Worm (Caenorhabditis elegans): ENCODE results near the gene C53D6.4.

ce11 chrIV:9037063-9037462 is 16.3 kb upstream of the C53D6.4 start, which contains the start of gene C53D6.7:
- no peak for TF ChIP-seq nhr-11 (tag; optimal IDR thresholded peaks at IDR 0.05)
- TF ChIP-seq lin-13 (GFP tag; optimal IDR thresholded peaks at IDR 0.05), result no peak
- TF ChIP-seq Y55F3AM.14 (GFP tag; optimal IDR thresholded peaks at IDR 0.05), result no peak
- TF ChIP-seq blmp-1 (tag; optimal IDR thresholded peaks at IDR 0.05; ENCODE audit: insufficient read depth), result no peak
- no peak for TF ChIP-seq fos-1 (tag; optimal IDR thresholded peaks at IDR 0.05)
- TF ChIP-seq lin-39 (tag; optimal IDR thresholded peaks at IDR 0.05), result no peak
- no peak for TF ChIP-seq unc-55 (GFP tag; optimal IDR thresholded peaks at IDR 0.05)
- no peak for TF ChIP-seq aly-2 (tag; optimal IDR thresholded peaks at IDR 0.05)
- no peak for TF ChIP-seq gmeb-1 (tag; optimal IDR thresholded peaks at IDR 0.05)
- TF ChIP-seq unc-62 (GFP tag; optimal IDR thresholded peaks at IDR 0.05), result no peak
- no peak for TF ChIP-seq nhr-6 (tag; optimal IDR thresholded peaks at IDR 0.05)
- no peak for TF ChIP-seq nhr-10 (tag; optimal IDR thresholded peaks at IDR 0.05)
- TF ChIP-seq elt-1 (tag; optimal IDR thresholded peaks at IDR 0.05), result no peak
- no peak for TF ChIP-seq nhr-21 (tag; optimal IDR thresholded peaks at IDR 0.05)
